Worm (Caenorhabditis elegans) whole organism, L2 larva: ENCODE results near the gene srx-134.

ENCODE experiments used
- C34F6.9 ChIP-seq: fragments of 150-350 bp; optimal IDR thresholded peaks from 2 replicates; lab custom pipeline; 2014; ENCODE audit warnings: missing biosample characterization, missing genetic modification characterization
- R02D3.7 ChIP-seq: fragments of 150-350 bp; optimal IDR thresholded peaks from 2 replicates; lab custom pipeline; 2014; ENCODE audit warnings: missing biosample characterization, missing genetic modification characterization
- aly-2 ChIP-seq: fragments of 150-350 bp; optimal IDR thresholded peaks from 2 replicates; lab custom pipeline; 2014; ENCODE audit warnings: missing biosample characterization, missing genetic modification characterization
- ama-1 ChIP-seq: fragments of 150-350 bp; optimal IDR thresholded peaks from 2 replicates; lab custom pipeline; 2018; ENCODE audit warnings: inconsistent platforms
- blmp-1 ChIP-seq: sonication (generic microtip); optimal IDR thresholded peaks from 2 replicates; lab custom pipeline; 2017; ENCODE audit warnings: missing genetic modification characterization, mild to moderate bottlenecking, missing compliant biosample characterization, antibody characterized with exemption, moderate library complexity; ENCODE audit not compliant: insufficient read depth
- ceh-16 ChIP-seq: fragments of 150-350 bp; optimal IDR thresholded peaks from 2 replicates; lab custom pipeline; 2014; ENCODE audit warnings: missing biosample characterization, missing genetic modification characterization
- dmd-4 ChIP-seq: sonication (generic microtip); optimal IDR thresholded peaks from 2 replicates; lab custom pipeline; 2017; ENCODE audit warnings: missing biosample characterization, missing genetic modification characterization
- egl-27 ChIP-seq: sonication (generic microtip); optimal IDR thresholded peaks from 3 replicates; lab custom pipeline; 2017; ENCODE audit warnings: missing biosample characterization, missing genetic modification reagents, missing genetic modification characterization
- elt-3 ChIP-seq: sonication (generic microtip); optimal IDR thresholded peaks from 2 replicates; lab custom pipeline; 2017; ENCODE audit warnings: missing biosample characterization, missing genetic modification characterization
- fos-1 ChIP-seq: fragments of 150-350 bp; optimal IDR thresholded peaks from 2 replicates; lab custom pipeline; 2014; ENCODE audit warnings: missing biosample characterization, missing genetic modification characterization
- gmeb-1 ChIP-seq: fragments of 150-350 bp; optimal IDR thresholded peaks from 2 replicates; lab custom pipeline; 2014; ENCODE audit warnings: missing biosample characterization, missing genetic modification characterization
- lin-11 ChIP-seq: fragments of 150-350 bp; sonication (generic microtip); optimal IDR thresholded peaks from 2 replicates; lab custom pipeline; 2014; ENCODE audit warnings: missing biosample characterization, missing genetic modification characterization, inconsistent platforms, mixed read lengths
- lin-13 ChIP-seq: fragments of 150-350 bp; optimal IDR thresholded peaks from 2 replicates; lab custom pipeline; 2014; ENCODE audit warnings: missing biosample characterization, missing genetic modification reagents, missing genetic modification characterization
- lin-39 ChIP-seq: fragments of 150-350 bp; optimal IDR thresholded peaks from 2 replicates; lab custom pipeline; 2014; ENCODE audit warnings: missing biosample characterization, missing genetic modification reagents, missing genetic modification characterization
- mbf-1 ChIP-seq: sonication (generic microtip); optimal IDR thresholded peaks from 2 replicates; lab custom pipeline; 2017; ENCODE audit warnings: missing biosample characterization, missing genetic modification characterization
- mdl-1 ChIP-seq, 2 experiments: fragments of 150-350 bp in 1 of 2; sonication (generic microtip) in 1 of 2; optimal IDR thresholded peaks; 2 replicates each; lab custom pipeline; 2017; ENCODE audit warnings: missing biosample characterization in 2 of 2, missing genetic modification characterization in 2 of 2
- nhr-10 ChIP-seq: sonication (generic microtip); optimal IDR thresholded peaks from 2 replicates; lab custom pipeline; 2017; ENCODE audit warnings: missing biosample characterization, missing genetic modification characterization
- nhr-11 ChIP-seq: fragments of 150-350 bp; optimal IDR thresholded peaks from 2 replicates; lab custom pipeline; 2014; ENCODE audit warnings: missing biosample characterization, missing genetic modification characterization
- nhr-12 ChIP-seq: fragments of 150-350 bp; optimal IDR thresholded peaks from 2 replicates; lab custom pipeline; 2014; ENCODE audit warnings: missing biosample characterization, missing genetic modification characterization
- nhr-129 ChIP-seq: fragments of 150-350 bp; optimal IDR thresholded peaks from 2 replicates; lab custom pipeline; 2014; ENCODE audit warnings: missing biosample characterization, missing genetic modification characterization
- nhr-21 ChIP-seq: fragments of 150-350 bp; optimal IDR thresholded peaks from 2 replicates; lab custom pipeline; 2014; ENCODE audit warnings: missing biosample characterization, missing genetic modification characterization
- nhr-23 ChIP-seq: fragments of 150-350 bp; optimal IDR thresholded peaks from 2 replicates; lab custom pipeline; 2014; ENCODE audit warnings: missing biosample characterization, missing genetic modification reagents, missing genetic modification characterization
- nhr-25 ChIP-seq: fragments of 150-350 bp; sonication (generic microtip); optimal IDR thresholded peaks from 3 replicates; lab custom pipeline; 2014; ENCODE audit warnings: missing biosample characterization, missing genetic modification characterization
- nhr-77 ChIP-seq: fragments of 150-350 bp; optimal IDR thresholded peaks from 2 replicates; lab custom pipeline; 2014; ENCODE audit warnings: missing biosample characterization, missing genetic modification characterization
- peb-1 ChIP-seq: fragments of 150-350 bp; optimal IDR thresholded peaks from 2 replicates; lab custom pipeline; 2014; ENCODE audit warnings: missing biosample characterization, missing genetic modification characterization
- sem-4 ChIP-seq: fragments of 150-350 bp; optimal IDR thresholded peaks from 2 replicates; lab custom pipeline; 2014; ENCODE audit warnings: missing biosample characterization, missing genetic modification reagents, missing genetic modification characterization
- skn-1 ChIP-seq: sonication (generic microtip); optimal IDR thresholded peaks from 2 replicates; lab custom pipeline; 2017; ENCODE audit warnings: missing biosample characterization, missing genetic modification characterization
- sma-3 ChIP-seq: sonication (generic microtip); optimal IDR thresholded peaks from 2 replicates; lab custom pipeline; 2016; ENCODE audit warnings: missing genetic modification reagents, missing genetic modification characterization, missing compliant biosample characterization
- sma-9 ChIP-seq, 2 experiments: fragments of 150-350 bp in 1 of 2; sonication (generic microtip) in 1 of 2; optimal IDR thresholded peaks; 2 replicates each; lab custom pipeline; 2014 to 2016; ENCODE audit warnings: missing genetic modification characterization in 2 of 2, mild to moderate bottlenecking in 1 of 2, missing biosample characterization in 1 of 2, missing compliant biosample characterization in 1 of 2, missing genetic modification reagents in 1 of 2, moderate library complexity in 1 of 2
- unc-39 ChIP-seq: fragments of 150-350 bp; optimal IDR thresholded peaks from 2 replicates; lab custom pipeline; 2014; ENCODE audit warnings: missing biosample characterization, missing genetic modification characterization
- unc-55 ChIP-seq: fragments of 150-350 bp; sonication (generic microtip); optimal IDR thresholded peaks from 3 replicates; lab custom pipeline; 2014; ENCODE audit warnings: missing biosample characterization, missing genetic modification reagents, missing genetic modification characterization
- unc-62 ChIP-seq: fragments of 150-350 bp; optimal IDR thresholded peaks from 2 replicates; lab custom pipeline; 2014; ENCODE audit warnings: missing biosample characterization, missing genetic modification reagents, missing genetic modification characterization
- ztf-1 ChIP-seq: fragments of 200-800 bp; sonication (Bioruptor generic); conservative IDR thresholded peaks from 2 replicates; pipeline ENCODE4 v1.3.6; 2022; ENCODE audit warnings: missing genetic modification characterization, missing compliant biosample characterization
- ztf-11 ChIP-seq: sonication (generic microtip); optimal IDR thresholded peaks from 2 replicates; lab custom pipeline; 2017; ENCODE audit warnings: missing biosample characterization, missing genetic modification characterization
- ztf-4 ChIP-seq: fragments of 150-350 bp; optimal IDR thresholded peaks from 2 replicates; lab custom pipeline; 2014; ENCODE audit warnings: missing biosample characterization, missing genetic modification characterization

srx-134 gene

ce11 chrV:13856376-13856775, at the start of gene srx-134:
Gene srx-134 (minus strand): TSS chrV:13856476.
- TF ChIP-seq nhr-25 (tag; lab: Kevin White, UChicago) (no peak), ama-1 (lab: Kevin White, UChicago) (no peak), blmp-1 (no peak), mbf-1 (tag; lab: Kevin White, UChicago) (no peak), ztf-1 (GFP tag; lab: Robert Waterston, UW) (no peak), dmd-4 (tag; lab: Kevin White, UChicago) (no peak)

- TF ChIP-seq ceh-16 (tag; lab: Kevin White, UChicago) (no peak), mdl-1 (tag; optimal IDR thresholded peaks at IDR 0.05; lab: Kevin White, UChicago) (no peak), ztf-1 (GFP tag; lab: Robert Waterston, UW) (no peak), egl-27 (tag; lab: Kevin White, UChicago) (no peak), unc-62 (GFP tag; lab: Kevin White, UChicago) (no peak), aly-2 (tag; lab: Kevin White, UChicago) (no peak), blmp-1 (no peak), peb-1 (tag; lab: Kevin White, UChicago) (no peak), ztf-4 (no peak), nhr-23 (tag; lab: Kevin White, UChicago) (no peak), ama-1 (lab: Kevin White, UChicago) (no peak), ztf-11 (tag; lab: Kevin White, UChicago) (no peak), gmeb-1 (tag; lab: Kevin White, UChicago) (no peak), lin-39 (tag; lab: Kevin White, UChicago) (no peak), sma-3 (GFP tag; lab: Kevin White, UChicago) (no peak), lin-11 (tag; lab: Kevin White, UChicago) (no peak), fos-1 (no peak), nhr-25 (tag; lab: Kevin White, UChicago) (no peak), unc-39 (tag; lab: Kevin White, UChicago) (no peak)
Observed at ce11 chrV:13904446-13904845, 48.2 kb upstream of the srx-134 start, which contains the start of gene stdh-3. Gene stdh-3 (plus strand): TSS chrV:13904611.

ce11 chrV:13902495-13902894, 46.2 kb upstream of the srx-134 start, which contains the start of gene C06B3.1:
Gene C06B3.1 (plus strand): TSS chrV:13902795.
- no peak for TF ChIP-seq R02D3.7 (tag; lab: Kevin White, UChicago)
- TF ChIP-seq nhr-21 = no peak
- no peak for TF ChIP-seq mdl-1 (tag; optimal IDR thresholded peaks at IDR 0.05; lab: Kevin White, UChicago)
- TF ChIP-seq ztf-11 (tag; lab: Kevin White, UChicago) = no peak
- no peak for TF ChIP-seq unc-39 (tag; lab: Kevin White, UChicago)
- no peak for TF ChIP-seq lin-13
- TF ChIP-seq elt-3 (tag; lab: Kevin White, UChicago) = no peak
- no peak for TF ChIP-seq nhr-12 (tag; lab: Kevin White, UChicago)
- TF ChIP-seq ztf-4 = no peak
- no peak for TF ChIP-seq skn-1 (tag; lab: Kevin White, UChicago)
- no peak for TF ChIP-seq nhr-11
- no peak for TF ChIP-seq sem-4

DNA sequence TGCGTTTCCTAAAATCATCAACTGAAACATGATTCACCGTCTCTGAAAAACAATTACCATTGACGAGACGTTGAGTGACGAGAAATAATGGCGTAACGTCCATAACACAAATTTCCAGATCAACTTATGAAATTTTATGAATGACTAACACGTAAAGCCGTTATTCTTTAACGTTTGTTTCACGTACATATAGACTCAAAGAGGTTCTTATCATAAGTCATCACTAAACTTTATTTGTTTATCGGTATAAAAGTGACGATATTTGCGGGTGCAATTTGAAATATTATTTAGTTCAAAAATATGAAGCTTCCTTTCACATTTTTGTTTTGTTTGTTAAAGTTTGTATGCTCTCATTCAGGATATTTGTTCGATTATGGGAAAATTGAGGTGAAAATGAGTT, 42.9 kb upstream of the srx-134 start, which contains the start of gene oac-3:
Gene oac-3 (plus strand): TSS at position 301 of the 400 bp plus-strand sequence.
- TF ChIP-seq mbf-1 (tag; lab: Kevin White, UChicago) (no peak), R02D3.7 (tag; lab: Kevin White, UChicago) (no peak), unc-55 (GFP tag; lab: Kevin White, UChicago) (no peak), nhr-10 (tag; lab: Kevin White, UChicago) (no peak), C34F6.9 (tag; lab: Kevin White, UChicago) (no peak), unc-39 (tag; lab: Kevin White, UChicago) (no peak), aly-2 (tag; lab: Kevin White, UChicago) (no peak), nhr-129 (tag; lab: Kevin White, UChicago) (no peak), gmeb-1 (tag; lab: Kevin White, UChicago) (no peak), nhr-77 (tag; lab: Kevin White, UChicago) (no peak)

- peak; percentile 5 for TF ChIP-seq fos-1
- TF ChIP-seq aly-2 (tag; lab: Kevin White, UChicago) = no peak
- peak; percentile 34 for TF ChIP-seq sma-9 (GFP tag; optimal IDR thresholded peaks at IDR 0.05; lab: Kevin White, UChicago)
- TF ChIP-seq sma-9 (tag; optimal IDR thresholded peaks at IDR 0.05; lab: Kevin White, UChicago) = no peak
Observed at ce11 chrV:13898356-13898755, 42.1 kb upstream of the srx-134 start, which contains the start of gene cyp-35C1. Gene cyp-35C1 (minus strand): TSS chrV:13898487.
